Worm (Caenorhabditis elegans): ENCODE data around the gene smf-2.

- TF ChIP-seq unc-62 (GFP tag; optimal IDR thresholded peaks at IDR 0.05) (no peak), ztf-4 (tag; optimal IDR thresholded peaks at IDR 0.05) (no peak), lsy-2 (tag; optimal IDR thresholded peaks at IDR 0.05) (no peak), blmp-1 (tag; optimal IDR thresholded peaks at IDR 0.05) (no peak), rnt-1 (tag; optimal IDR thresholded peaks at IDR 0.05) (no peak), sup-37 (GFP tag; optimal IDR thresholded peaks at IDR 0.05) (no peak), nhr-237 (tag; optimal IDR thresholded peaks at IDR 0.05) (no peak), dpl-1 (GFP tag; optimal IDR thresholded peaks at IDR 0.05) (no peak), lin-13 (GFP tag; optimal IDR thresholded peaks at IDR 0.05) (no peak)
These were observed 30.7 kb downstream of the smf-2 start for ce11 chrX:6687756-6688155.
